Worm (Caenorhabditis elegans) whole organism, L1 larva: ENCODE data around the gene F47F2.3.
A peak's percentile ranks its signal among the peaks of the same experiment; 100 is the strongest.

Experiments used
- C04F5.9 ChIP-seq: sonication (generic microtip); optimal IDR thresholded peaks from 2 replicates; lab custom pipeline; 2016; ENCODE audit warnings: missing genetic modification characterization, missing compliant biosample characterization
- C34B4.2 ChIP-seq: sonication (generic microtip); optimal IDR thresholded peaks from 2 replicates; lab custom pipeline; 2017; ENCODE audit warnings: mild to moderate bottlenecking, missing genetic modification characterization, missing compliant biosample characterization
- ceh-63 ChIP-seq: fragments of 200-800 bp; sonication (Bioruptor generic); optimal IDR thresholded peaks from 2 replicates; lab custom pipeline; 2018; ENCODE audit warnings: mild to moderate bottlenecking, missing genetic modification characterization, missing compliant biosample characterization
- ceh-82 ChIP-seq, 3 experiments: fragments of 150-350 bp in 1 of 3; sonication (generic microtip) in 2 of 3; optimal IDR thresholded peaks; 2 replicates each; lab custom pipeline; 2014 to 2017; ENCODE audit warnings: missing biosample characterization in 3 of 3, missing genetic modification characterization in 3 of 3
- ceh-90 ChIP-seq: sonication (generic microtip); optimal IDR thresholded peaks from 2 replicates; lab custom pipeline; 2016; ENCODE audit warnings: missing genetic modification characterization, missing compliant biosample characterization
- ces-1 ChIP-seq: fragments of 150-350 bp; optimal IDR thresholded peaks from 2 replicates; lab custom pipeline; 2014; ENCODE audit warnings: missing biosample characterization, missing genetic modification reagents, missing genetic modification characterization
- dsc-1 ChIP-seq: sonication (generic microtip); optimal IDR thresholded peaks from 2 replicates; lab custom pipeline; 2016; ENCODE audit warnings: mild to moderate bottlenecking, missing genetic modification characterization, missing compliant biosample characterization
- efl-1 ChIP-seq, 4 experiments: fragments of 150-350 bp; optimal IDR thresholded peaks in 3 of 4; peaks in 1 of 4; 1 replicate in 1 of 4; 2 replicates in 3 of 4; lab custom pipeline; 2014; ENCODE audit warnings: missing biosample characterization in 2 of 4, missing genetic modification characterization in 2 of 4, missing genetic modification reagents in 2 of 4
- elt-2 ChIP-seq: sonication (generic microtip); optimal IDR thresholded peaks from 2 replicates; lab custom pipeline; 2016; ENCODE audit warnings: missing genetic modification characterization, mild to moderate bottlenecking, inconsistent platforms, missing compliant biosample characterization, missing genetic modification reagents
- fkh-4 ChIP-seq: sonication (generic microtip); optimal IDR thresholded peaks from 2 replicates; lab custom pipeline; 2016; ENCODE audit warnings: missing compliant biosample characterization, missing genetic modification characterization, borderline replicate concordance
- fkh-8 ChIP-seq: sonication (generic microtip); optimal IDR thresholded peaks from 2 replicates; lab custom pipeline; 2016; ENCODE audit warnings: mild to moderate bottlenecking, missing genetic modification characterization, missing compliant biosample characterization
- hlh-4 ChIP-seq: sonication (generic microtip); optimal IDR thresholded peaks from 2 replicates; lab custom pipeline; 2016; ENCODE audit warnings: mild to moderate bottlenecking, missing genetic modification characterization, missing compliant biosample characterization
- lin-14 ChIP-seq: fragments of 200-800 bp; sonication (Bioruptor generic); optimal IDR thresholded peaks from 2 replicates; lab custom pipeline; 2018; ENCODE audit warnings: mild to moderate bottlenecking, missing genetic modification characterization, moderate library complexity, missing compliant biosample characterization
- lin-35 ChIP-seq, 2 experiments: fragments of 150-350 bp; optimal IDR thresholded peaks; 2 replicates each; lab custom pipeline; 2014; ENCODE audit warnings: missing biosample characterization in 2 of 2, missing genetic modification characterization in 2 of 2, missing genetic modification reagents in 2 of 2
- lir-3 ChIP-seq: sonication (generic microtip); optimal IDR thresholded peaks from 2 replicates; lab custom pipeline; 2016; ENCODE audit warnings: mild to moderate bottlenecking, missing genetic modification characterization, moderate library complexity, missing compliant biosample characterization; ENCODE audit not compliant: poor library complexity
- lsy-2 ChIP-seq, 2 experiments: fragments of 150-350 bp; optimal IDR thresholded peaks; 2 replicates each; lab custom pipeline; 2014; ENCODE audit warnings: missing biosample characterization in 2 of 2, missing genetic modification characterization in 2 of 2
- mef-2 ChIP-seq: fragments of 150-350 bp; optimal IDR thresholded peaks from 2 replicates; lab custom pipeline; 2014; ENCODE audit warnings: missing biosample characterization, missing genetic modification characterization
- mep-1 ChIP-seq: fragments of 150-350 bp; optimal IDR thresholded peaks from 2 replicates; lab custom pipeline; 2014; ENCODE audit warnings: missing biosample characterization, missing genetic modification characterization
- nhr-11 ChIP-seq: fragments of 150-350 bp; optimal IDR thresholded peaks from 2 replicates; lab custom pipeline; 2014; ENCODE audit warnings: missing biosample characterization, missing genetic modification characterization
- nhr-12 ChIP-seq: sonication (generic microtip); optimal IDR thresholded peaks from 2 replicates; lab custom pipeline; 2017; ENCODE audit warnings: missing biosample characterization, missing genetic modification characterization
- nhr-19 ChIP-seq: fragments of 200-800 bp; sonication (Bioruptor generic); conservative IDR thresholded peaks from 2 replicates; pipeline ENCODE4 v1.3.6; 2022; ENCODE audit warnings: missing genetic modification characterization, missing compliant biosample characterization
- nhr-20 ChIP-seq: sonication (generic microtip); optimal IDR thresholded peaks from 2 replicates; lab custom pipeline; 2016; ENCODE audit warnings: mild to moderate bottlenecking, missing genetic modification characterization, missing compliant biosample characterization
- nhr-237 ChIP-seq: fragments of 150-350 bp; optimal IDR thresholded peaks from 2 replicates; lab custom pipeline; 2014; ENCODE audit warnings: missing biosample characterization, missing genetic modification characterization
- nhr-28 ChIP-seq: fragments of 150-350 bp; optimal IDR thresholded peaks from 2 replicates; lab custom pipeline; 2014; ENCODE audit warnings: missing biosample characterization, missing genetic modification characterization
- nhr-47 ChIP-seq: sonication (generic microtip); optimal IDR thresholded peaks from 2 replicates; lab custom pipeline; 2016; ENCODE audit warnings: mild to moderate bottlenecking, missing genetic modification characterization, moderate library complexity, missing compliant biosample characterization
- nhr-71 ChIP-seq: sonication (generic microtip); optimal IDR thresholded peaks from 2 replicates; lab custom pipeline; 2016; ENCODE audit warnings: mild to moderate bottlenecking, missing genetic modification characterization, moderate library complexity, missing compliant biosample characterization
- nhr-84 ChIP-seq: sonication (generic microtip); optimal IDR thresholded peaks from 2 replicates; lab custom pipeline; 2017; ENCODE audit warnings: missing biosample characterization, missing genetic modification characterization
- nhr-85 ChIP-seq: sonication (generic microtip); peaks from one replicate; lab custom pipeline; 2016; ENCODE audit warnings: missing genetic modification characterization, inconsistent platforms, missing compliant biosample characterization
- pax-3 ChIP-seq: fragments of 200-800 bp; sonication (Bioruptor generic); optimal IDR thresholded peaks from 2 replicates; lab custom pipeline; 2018; ENCODE audit warnings: mild to moderate bottlenecking, missing genetic modification characterization, moderate library complexity, missing compliant biosample characterization
- rnt-1 ChIP-seq: sonication (generic microtip); optimal IDR thresholded peaks from 2 replicates; lab custom pipeline; 2016; ENCODE audit warnings: mild to moderate bottlenecking, missing genetic modification characterization, moderate library complexity, missing compliant biosample characterization
- skn-1 ChIP-seq: fragments of 150-350 bp; optimal IDR thresholded peaks from 2 replicates; lab custom pipeline; 2014; ENCODE audit warnings: missing biosample characterization, missing genetic modification characterization
- sptf-1 ChIP-seq: fragments of 150-350 bp; optimal IDR thresholded peaks from 2 replicates; lab custom pipeline; 2014; ENCODE audit warnings: missing biosample characterization, missing genetic modification characterization
- unc-30 ChIP-seq: sonication (generic microtip); optimal IDR thresholded peaks from 2 replicates; lab custom pipeline; 2017; ENCODE audit warnings: missing biosample characterization, missing genetic modification characterization
- zag-1 ChIP-seq: fragments of 150-350 bp; optimal IDR thresholded peaks from 2 replicates; lab custom pipeline; 2014; ENCODE audit warnings: missing biosample characterization, missing genetic modification characterization
- ztf-4 ChIP-seq: fragments of 150-350 bp; optimal IDR thresholded peaks from 2 replicates; lab custom pipeline; 2014; ENCODE audit warnings: missing biosample characterization, missing genetic modification characterization

Gene F47F2.3

DNA sequence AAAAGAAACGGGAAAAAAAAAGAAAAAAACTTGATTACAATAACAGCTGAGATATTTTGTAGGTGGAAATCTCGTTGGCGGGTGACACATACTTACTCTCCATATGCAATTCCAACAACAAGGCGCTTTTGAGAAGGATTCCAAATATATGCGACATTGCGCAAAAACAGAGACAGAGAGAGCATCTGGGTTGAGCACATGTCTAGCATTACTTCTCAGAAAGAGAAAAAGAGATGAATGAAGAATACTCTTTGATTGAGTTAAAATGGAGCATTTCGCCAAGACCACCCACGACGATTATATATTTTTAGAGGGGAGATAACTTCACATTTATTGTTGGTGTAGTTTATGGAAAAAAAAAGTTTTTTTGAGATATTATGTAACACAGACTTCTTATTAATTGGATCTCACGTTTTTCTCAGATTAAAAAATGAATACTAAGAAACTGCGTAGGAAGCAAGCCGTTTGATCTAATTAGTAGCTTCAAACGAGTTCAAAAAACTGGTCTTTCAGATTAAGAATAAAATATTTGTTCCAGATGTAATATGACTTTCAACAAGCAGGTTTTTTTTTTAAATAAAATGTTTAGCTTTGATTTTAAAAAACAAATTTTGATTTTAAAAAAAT is 49.6 kb upstream of the F47F2.3 start (continued):
- TF ChIP-seq nhr-12 (tag; lab: Kevin White, UChicago) (no peak), mef-2 (tag; lab: Kevin White, UChicago) (peak; percentile 40), ceh-82 (tag; optimal IDR thresholded peaks at IDR 0.05; lab: Kevin White, UChicago) (no peak), lin-14 (GFP tag; lab: Kevin White, UChicago) (peak; percentile 65), skn-1 (tag; lab: Kevin White, UChicago) (no peak), C04F5.9 (tag; lab: Kevin White, UChicago) (no peak), ceh-63 (GFP tag; lab: Kevin White, UChicago) (no peak), efl-1 (optimal IDR thresholded peaks at IDR 0.05; lab: Kevin White, UChicago) (no peak), efl-1 (GFP tag; optimal IDR thresholded peaks at IDR 0.05 in 1 of 2; lab: Kevin White, UChicago) (no peak), lin-35 (GFP tag; optimal IDR thresholded peaks at IDR 0.05; lab: Kevin White, UChicago) (no peak), nhr-85 (no peak), nhr-71 (tag; lab: Kevin White, UChicago) (peak; percentile 63), nhr-237 (tag; lab: Kevin White, UChicago) (no peak), unc-30 (tag; lab: Kevin White, UChicago) (no peak), pax-3 (tag; lab: Kevin White, UChicago) (no peak), lir-3 (tag; lab: Kevin White, UChicago) (no peak), ceh-90 (tag; lab: Kevin White, UChicago) (no peak), fkh-4 (tag; lab: Kevin White, UChicago) (peak; percentile 31), nhr-28 (tag; lab: Kevin White, UChicago) (no peak), dsc-1 (peak; percentile 97), C34B4.2 (tag; lab: Kevin White, UChicago) (no peak)

DNA sequence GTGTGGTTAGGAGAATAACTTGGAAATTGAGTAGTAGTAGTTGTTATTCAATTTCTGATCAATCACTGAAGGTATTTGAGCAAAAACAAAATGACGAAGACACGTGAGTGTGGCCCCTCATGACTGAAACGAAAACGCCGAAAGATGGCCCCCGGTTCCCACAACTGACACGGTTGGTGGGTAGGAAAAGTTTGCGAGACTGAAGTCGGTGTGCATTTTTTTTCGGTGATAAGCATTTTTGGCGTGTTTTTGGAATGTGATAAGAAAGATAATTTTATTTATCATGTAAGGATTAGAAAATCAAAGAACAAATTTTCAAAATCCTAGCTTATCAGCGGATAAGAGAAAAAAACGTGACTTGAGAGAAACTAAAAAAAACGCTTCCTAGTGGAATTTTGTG is 48.6 kb upstream of the F47F2.3 start:
- TF ChIP-seq ztf-4 (tag; lab: Kevin White, UChicago) = peak; percentile 29
- TF ChIP-seq rnt-1 (tag; lab: Kevin White, UChicago) = peak; percentile 12
- TF ChIP-seq nhr-71 (tag; lab: Kevin White, UChicago) = peak; percentile 35
- TF ChIP-seq elt-2 = peak; percentile 92
- no peak for TF ChIP-seq unc-30 (tag; lab: Kevin White, UChicago)
- peak; percentile 50 for TF ChIP-seq fkh-8 (tag; lab: Kevin White, UChicago)
- 0 out of 2 replicates have a peak, but pooled peaks have one; percentile 10 for TF ChIP-seq nhr-19 (GFP tag; lab: Robert Waterston, UW)
- no peak for TF ChIP-seq mep-1 (tag; lab: Kevin White, UChicago)
- no peak for TF ChIP-seq ces-1 (GFP tag; lab: Kevin White, UChicago)
- peak; percentile 9 for TF ChIP-seq nhr-47 (tag; lab: Kevin White, UChicago)
- peak; percentile 43 for TF ChIP-seq dsc-1
- TF ChIP-seq lin-14 (GFP tag; lab: Kevin White, UChicago) = peak; percentile 26
- TF ChIP-seq hlh-4 = no peak
- no peak for TF ChIP-seq lsy-2 (tag; optimal IDR thresholded peaks at IDR 0.05; lab: Kevin White, UChicago)
- no peak for TF ChIP-seq nhr-84 (tag; lab: Kevin White, UChicago)
- peak; percentile 39 for TF ChIP-seq nhr-20 (tag; lab: Kevin White, UChicago)
- no peak for TF ChIP-seq nhr-11 (tag; lab: Kevin White, UChicago)
- TF ChIP-seq, all 84 proteins: peak for 10

DNA sequence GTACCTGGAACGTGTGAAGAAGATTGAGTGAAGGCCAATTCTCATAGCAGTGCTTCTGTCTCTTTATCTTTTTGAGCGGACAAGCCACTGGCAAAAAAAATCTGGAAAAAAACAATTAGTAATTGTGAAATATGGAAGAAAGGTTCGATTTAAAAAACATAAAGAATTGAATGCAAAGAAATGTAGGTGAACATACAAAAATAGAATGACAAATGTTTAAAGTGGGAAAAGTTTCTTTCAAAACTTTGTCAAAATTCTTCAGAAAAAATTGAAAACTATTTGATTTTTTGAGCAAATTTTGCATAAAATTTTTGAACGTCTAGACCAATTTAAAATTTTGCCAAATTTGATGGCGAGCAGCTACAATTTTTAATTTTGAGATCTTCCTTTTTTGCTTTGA is 47.7 kb upstream of the F47F2.3 start, which contains the start of gene ptp-4A2:
Gene ptp-4A2, minus strand, starts transcription at position 101 of the 400 bp plus-strand sequence.
- no peak for TF ChIP-seq efl-1 (optimal IDR thresholded peaks at IDR 0.05; lab: Kevin White, UChicago)
- peak in 1 of 2 experiments; percentile 36 for TF ChIP-seq efl-1 (GFP tag; optimal IDR thresholded peaks at IDR 0.05 in 1 of 2; lab: Kevin White, UChicago)
- TF ChIP-seq nhr-11 (tag; lab: Kevin White, UChicago) = no peak

DNA sequence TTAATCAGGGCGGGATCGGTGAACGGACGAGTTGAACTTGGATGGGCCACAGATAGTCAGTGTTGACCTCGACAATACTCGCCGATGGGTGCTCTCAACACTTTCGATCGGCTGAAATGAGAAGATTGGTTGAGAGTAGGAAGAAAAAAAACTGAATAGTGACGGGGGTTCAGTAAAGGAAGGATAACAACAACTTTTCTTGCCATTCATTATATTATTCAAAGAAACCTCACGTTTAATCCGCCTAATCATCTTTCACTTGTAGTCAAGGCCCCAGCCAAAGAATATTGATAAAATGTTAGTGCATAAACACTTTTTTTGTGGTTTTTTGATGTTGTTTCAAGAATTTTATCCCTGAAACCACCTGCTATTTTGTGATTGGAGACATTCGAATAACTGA is 46.8 kb upstream of the F47F2.3 start, which contains the start of gene T19D2.13:
Gene T19D2.13, minus strand, starts transcription at position 101 of the 400 bp plus-strand sequence.
- TF ChIP-seq zag-1 (tag; lab: Kevin White, UChicago) (no peak), dsc-1 (peak; percentile 21), elt-2 (no peak), sptf-1 (no peak)
